Fruit fly (Drosophila melanogaster) whole organism, adult: Measurements from ENCODE around the gene MEP-1.
A peak's percentile ranks its signal among the peaks of the same experiment; 100 is the strongest.

Experiments used
- CG11617 ChIP-seq: fragments of 200-800 bp; sonication (Bioruptor generic); optimal IDR thresholded peaks from 2 replicates; lab custom pipeline; 2017; ENCODE audit warnings: mild to moderate bottlenecking, missing biosample characterization, missing genetic modification reagents, missing genetic modification characterization
- CG12768 ChIP-seq: fragments of 200-800 bp; sonication (Bioruptor generic); optimal IDR thresholded peaks from 2 replicates; lab custom pipeline; 2017; ENCODE audit warnings: missing biosample characterization, missing genetic modification characterization, mild to moderate bottlenecking, moderate library complexity, missing genetic modification reagents
- CG14711 ChIP-seq: fragments of 200-800 bp; sonication (Bioruptor generic); optimal IDR thresholded peaks from 2 replicates; lab custom pipeline; 2018; ENCODE audit warnings: missing biosample characterization, mild to moderate bottlenecking, missing genetic modification characterization, moderate library complexity
- CG1620 ChIP-seq: fragments of 200-800 bp; sonication (Bioruptor generic); optimal IDR thresholded peaks from 2 replicates; lab custom pipeline; 2016; ENCODE audit warnings: missing biosample characterization, missing genetic modification characterization
- CG33017 ChIP-seq: fragments of 200-800 bp; sonication (Bioruptor generic); optimal IDR thresholded peaks from 2 replicates; lab custom pipeline; 2018; ENCODE audit warnings: missing biosample characterization, mild to moderate bottlenecking, missing genetic modification characterization, moderate library complexity
- CG5204 ChIP-seq: fragments of 200-800 bp; sonication (Bioruptor generic); optimal IDR thresholded peaks from 2 replicates; lab custom pipeline; 2016; ENCODE audit warnings: missing biosample characterization, missing genetic modification characterization
- CG7045 ChIP-seq: fragments of 200-800 bp; sonication (Bioruptor generic); optimal IDR thresholded peaks from 2 replicates; lab custom pipeline; 2017; ENCODE audit warnings: missing biosample characterization, mild to moderate bottlenecking, missing genetic modification characterization
- CG7101 ChIP-seq: fragments of 200-800 bp; sonication (Bioruptor generic); optimal IDR thresholded peaks from 2 replicates; lab custom pipeline; 2018; ENCODE audit warnings: missing biosample characterization, mild to moderate bottlenecking, missing genetic modification characterization, moderate library complexity
- Clk ChIP-seq: fragments of 200-800 bp; sonication (Bioruptor generic); optimal IDR thresholded peaks from 2 replicates; lab custom pipeline; 2017; ENCODE audit warnings: missing biosample characterization, missing genetic modification characterization
- Crg-1 ChIP-seq: fragments of 200-800 bp; sonication (Bioruptor generic); optimal IDR thresholded peaks from 2 replicates; lab custom pipeline; 2016; ENCODE audit warnings: missing biosample characterization, missing genetic modification characterization
- Hr96 ChIP-seq: fragments of 200-800 bp; sonication (Bioruptor generic); optimal IDR thresholded peaks from 2 replicates; lab custom pipeline; 2016; ENCODE audit warnings: missing biosample characterization, missing genetic modification characterization
- Mnt ChIP-seq: fragments of 200-800 bp; sonication (Bioruptor generic); optimal IDR thresholded peaks from 2 replicates; lab custom pipeline; 2016; ENCODE audit warnings: missing biosample characterization, mild to moderate bottlenecking, missing genetic modification characterization
- bab1 ChIP-seq: fragments of 200-800 bp; sonication (Bioruptor generic); optimal IDR thresholded peaks from 3 replicates; lab custom pipeline; 2019; ENCODE audit warnings: missing biosample characterization, mild to moderate bottlenecking, missing genetic modification characterization, moderate library complexity
- cic ChIP-seq: fragments of 200-800 bp; sonication (Bioruptor generic); optimal IDR thresholded peaks from 2 replicates; lab custom pipeline; 2017; ENCODE audit warnings: missing biosample characterization, mild to moderate bottlenecking, missing genetic modification characterization, moderate library complexity
- cnc ChIP-seq, 2 experiments: fragments of >200 bp; optimal IDR thresholded peaks; 2 replicates each; lab custom pipeline; 2017
- kay ChIP-seq: fragments of 200-800 bp; sonication (Bioruptor generic); peaks from one replicate; lab custom pipeline; 2016; ENCODE audit warnings: missing biosample characterization, missing genetic modification characterization, borderline replicate concordance
- ovo ChIP-seq: fragments of 200-800 bp; sonication (Bioruptor generic); optimal IDR thresholded peaks from 2 replicates; lab custom pipeline; 2016; ENCODE audit warnings: missing biosample characterization, missing genetic modification characterization
- pad ChIP-seq: fragments of 200-800 bp; sonication (Bioruptor generic); optimal IDR thresholded peaks from 3 replicates; lab custom pipeline; 2017; ENCODE audit warnings: missing biosample characterization, missing genetic modification characterization, mild to moderate bottlenecking, moderate library complexity, missing genetic modification reagents
- tj ChIP-seq: fragments of 200-800 bp; sonication (Bioruptor generic); optimal IDR thresholded peaks from 3 replicates; lab custom pipeline; 2017; ENCODE audit warnings: missing biosample characterization, mild to moderate bottlenecking, missing genetic modification characterization, moderate library complexity
- toe ChIP-seq: fragments of 200-800 bp; sonication (Bioruptor generic); optimal IDR thresholded peaks from 2 replicates; lab custom pipeline; 2016; ENCODE audit warnings: missing biosample characterization, missing genetic modification characterization

The MEP-1 gene

DNA sequence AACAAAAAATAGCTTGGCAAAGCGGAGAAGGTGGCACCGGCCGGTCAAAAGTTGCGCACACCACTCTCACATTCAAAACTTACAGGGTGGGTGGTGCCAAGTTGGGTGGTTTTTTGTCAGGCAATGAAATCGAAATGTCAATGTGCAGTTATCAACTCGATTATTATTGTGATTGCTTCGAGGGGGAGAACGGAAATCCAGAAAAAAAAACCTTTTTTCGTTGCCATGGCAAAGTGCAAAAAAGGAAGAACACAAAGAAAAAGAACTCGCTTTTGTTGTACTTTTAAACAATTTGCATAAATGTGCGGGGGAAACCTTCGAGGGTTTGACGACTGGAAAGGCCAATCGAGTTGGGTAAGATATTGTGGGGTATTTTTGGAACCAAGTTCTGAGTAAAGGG is 46.7 kb upstream of the MEP-1 start:
- TF ChIP-seq Crg-1 (GFP tag; lab: Kevin White, UChicago) (no peak), CG11617 (GFP tag; lab: Kevin White, UChicago) (no peak), Clk (GFP tag; lab: Kevin White, UChicago) (no peak), ovo (no peak)

- TF ChIP-seq ovo (no peak), CG12768 (GFP tag; lab: Kevin White, UChicago) (peak; percentile 27), cnc (optimal IDR thresholded peaks at IDR 0.05; lab: Kevin White, UChicago) (no peak), CG7045 (GFP tag; lab: Kevin White, UChicago) (no peak), cic (GFP tag; lab: Kevin White, UChicago) (peak; percentile 58), bab1 (peak; percentile 65), Hr96 (no peak), Crg-1 (GFP tag; lab: Kevin White, UChicago) (no peak), kay (GFP tag; lab: Kevin White, UChicago) (no peak), CG11617 (GFP tag; lab: Kevin White, UChicago) (no peak), Mnt (GFP tag; lab: Kevin White, UChicago) (peak; percentile 56), toe (GFP tag; lab: Kevin White, UChicago) (no peak), CG1620 (peak; percentile 55), CG5204 (GFP tag; lab: Kevin White, UChicago) (no peak), CG33017 (tag; lab: Kevin White, UChicago) (no peak), pad (no peak), Clk (GFP tag; lab: Kevin White, UChicago) (no peak), CG14711 (tag; lab: Kevin White, UChicago) (peak; percentile 26), tj (GFP tag; lab: Kevin White, UChicago) (peak; percentile 75), CG7101 (peak; percentile 5)
Measured at dm6 chr3L:2585794-2586741, 45.4 kb upstream of the MEP-1 start, which contains the start of gene msn. Gene msn (minus strand): TSS chr3L:2586540.

DNA sequence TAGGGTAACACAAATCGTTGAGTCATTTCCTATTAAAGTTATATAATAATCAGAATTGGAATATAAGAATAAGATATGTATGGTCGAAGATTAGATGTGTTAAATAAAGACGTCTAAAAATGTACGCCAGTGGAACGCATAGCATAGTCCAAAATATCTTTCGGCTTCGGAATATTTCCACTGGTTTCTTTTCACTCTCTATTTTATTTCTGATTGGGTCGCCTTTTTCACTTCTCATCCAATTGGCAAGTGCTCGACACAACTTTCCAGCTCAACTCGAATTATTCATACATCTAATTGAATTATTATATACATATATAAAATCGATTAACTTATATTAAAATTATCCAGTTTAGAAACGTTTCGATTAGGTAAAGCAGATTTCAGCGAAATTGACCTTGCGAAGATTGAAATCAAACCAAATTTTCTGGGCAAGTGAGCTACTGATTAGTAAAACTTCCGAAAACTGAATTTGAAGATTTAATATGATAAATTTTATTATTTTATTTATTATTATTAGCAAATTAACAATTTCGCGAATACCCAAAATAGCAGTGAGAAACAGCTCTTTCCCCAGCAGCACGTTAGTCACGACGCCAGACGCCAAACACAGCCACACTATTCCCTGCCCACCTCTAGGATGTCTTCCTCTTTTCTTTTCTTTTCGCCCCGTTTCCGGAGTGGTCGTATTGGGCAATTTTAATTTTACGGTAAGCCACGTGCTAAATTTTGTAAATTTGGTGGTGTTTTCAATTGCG is 44.5 kb upstream of the MEP-1 start, which contains the start of gene RpL8:
TSS of gene RpL8 (plus strand) at position 653 of the 758 bp plus-strand sequence.
- TF ChIP-seq CG14711 (tag; lab: Kevin White, UChicago), result peak; percentile 68
- peak; percentile 89 for TF ChIP-seq CG12768 (GFP tag; lab: Kevin White, UChicago)
- peak; percentile 49 for TF ChIP-seq cic (GFP tag; lab: Kevin White, UChicago)
- peak; percentile 67 for TF ChIP-seq kay (GFP tag; lab: Kevin White, UChicago)
- TF ChIP-seq tj (GFP tag; lab: Kevin White, UChicago), result peak; percentile 78
- peak; percentile 83 for TF ChIP-seq CG7101
- TF ChIP-seq CG7045 (GFP tag; lab: Kevin White, UChicago), result peak; percentile 80
- TF ChIP-seq bab1, result peak; percentile 88
- peak; percentile 96 for TF ChIP-seq Mnt (GFP tag; lab: Kevin White, UChicago)
- TF ChIP-seq Clk (GFP tag; lab: Kevin White, UChicago), result peak; percentile 49
- TF ChIP-seq CG33017 (tag; lab: Kevin White, UChicago), result peak; percentile 77
- TF ChIP-seq CG1620, result peak; percentile 89
- TF ChIP-seq CG5204 (GFP tag; lab: Kevin White, UChicago), result no peak
- peak; percentile 70 for TF ChIP-seq toe (GFP tag; lab: Kevin White, UChicago)
- TF ChIP-seq pad, result peak; percentile 70
- TF ChIP-seq Crg-1 (GFP tag; lab: Kevin White, UChicago), result peak; percentile 80
- TF ChIP-seq cnc (optimal IDR thresholded peaks at IDR 0.05; lab: Kevin White, UChicago), result no peak
- peak; percentile 88 for TF ChIP-seq Hr96
- peak; percentile 76 for TF ChIP-seq ovo
- peak; percentile 89 for TF ChIP-seq CG11617 (GFP tag; lab: Kevin White, UChicago)

DNA sequence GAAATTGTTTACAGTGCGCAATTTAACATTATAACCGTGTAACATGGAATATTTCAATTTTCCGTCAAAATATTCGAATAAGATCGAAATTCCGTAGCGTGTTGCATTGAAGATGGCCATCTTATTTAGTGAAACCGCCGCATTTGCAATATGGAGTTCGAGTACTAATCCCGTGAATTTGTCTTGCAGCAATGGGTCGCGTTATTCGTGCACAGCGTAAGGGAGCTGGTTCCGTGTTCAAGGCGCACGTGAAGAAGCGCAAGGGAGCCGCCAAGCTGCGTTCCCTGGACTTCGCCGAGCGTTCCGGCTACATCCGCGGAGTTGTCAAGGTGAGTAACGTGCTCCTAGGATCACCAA is 44.0 kb upstream of the MEP-1 start:
- TF ChIP-seq Mnt (GFP tag; lab: Kevin White, UChicago) (peak; percentile 31), Hr96 (no peak), CG7101 (no peak)

dm6 chr3L:2588306-2588705 is 43.2 kb upstream of the MEP-1 start:
- TF ChIP-seq Hr96 (no peak), Mnt (GFP tag; lab: Kevin White, UChicago) (no peak), Crg-1 (GFP tag; lab: Kevin White, UChicago) (no peak), CG5204 (GFP tag; lab: Kevin White, UChicago) (no peak), CG1620 (no peak), toe (GFP tag; lab: Kevin White, UChicago) (no peak), CG7045 (GFP tag; lab: Kevin White, UChicago) (no peak), ovo (no peak), cic (GFP tag; lab: Kevin White, UChicago) (no peak), pad (no peak), CG11617 (GFP tag; lab: Kevin White, UChicago) (no peak), CG14711 (tag; lab: Kevin White, UChicago) (no peak), bab1 (no peak), kay (GFP tag; lab: Kevin White, UChicago) (no peak), cnc (optimal IDR thresholded peaks at IDR 0.05; lab: Kevin White, UChicago) (no peak)
